Fruit fly (Drosophila melanogaster) whole organism, embryonic: ENCODE results near the gene Bsg.
A peak's percentile ranks its signal among the peaks of the same experiment; 100 is the strongest.

Experiments
- Adf1 ChIP-seq: fragments of 200-800 bp; sonication (Bioruptor generic); IDR thresholded peaks from 2 replicates; pipeline ENCODE4 v1.3.6; 2022; ENCODE audit warnings: missing biosample characterization, missing genetic modification characterization
- Atf3 ChIP-seq: fragments of 200-800 bp; sonication (Bioruptor generic); optimal IDR thresholded peaks from 3 replicates; lab custom pipeline; 2016; ENCODE audit warnings: missing biosample characterization, missing genetic modification characterization
- CG10267 ChIP-seq: fragments of 200-800 bp; sonication (Bioruptor generic); optimal IDR thresholded peaks from 2 replicates; lab custom pipeline; 2018; ENCODE audit warnings: missing biosample characterization, mild to moderate bottlenecking, missing genetic modification characterization, moderate library complexity
- CG12219 ChIP-seq: fragments of 200-800 bp; sonication (Bioruptor generic); optimal IDR thresholded peaks from 3 replicates; lab custom pipeline; 2018; ENCODE audit warnings: missing biosample characterization, mild to moderate bottlenecking, missing genetic modification characterization
- CG12744 ChIP-seq: fragments of 200-800 bp; sonication (Bioruptor generic); optimal IDR thresholded peaks from 2 replicates; lab custom pipeline; 2016; ENCODE audit warnings: missing biosample characterization, missing genetic modification characterization
- CG13894 ChIP-seq: fragments of 200-800 bp; sonication (Bioruptor generic); optimal IDR thresholded peaks from 3 replicates; lab custom pipeline; 2018; ENCODE audit warnings: missing biosample characterization, mild to moderate bottlenecking, missing genetic modification characterization, moderate library complexity
- CG1647 ChIP-seq: fragments of 200-800 bp; sonication (Bioruptor generic); optimal IDR thresholded peaks from 3 replicates; lab custom pipeline; 2016; ENCODE audit warnings: missing biosample characterization, missing genetic modification characterization
- CG16779 ChIP-seq: fragments of 200-800 bp; sonication (Bioruptor generic); IDR thresholded peaks from 2 replicates; pipeline ENCODE4 v1.3.6; 2022; ENCODE audit warnings: missing biosample characterization, missing genetic modification characterization
- CG16863 ChIP-seq: fragments of 200-800 bp; sonication (Bioruptor generic); optimal IDR thresholded peaks from 3 replicates; lab custom pipeline; 2016; ENCODE audit warnings: missing biosample characterization, missing genetic modification characterization
- CG17385 ChIP-seq: fragments of 200-800 bp; sonication (Bioruptor generic); optimal IDR thresholded peaks from 3 replicates; lab custom pipeline; 2018; ENCODE audit warnings: missing biosample characterization, mild to moderate bottlenecking, missing genetic modification characterization
- CG2120 ChIP-seq: fragments of 200-800 bp; sonication (Bioruptor generic); optimal IDR thresholded peaks from 3 replicates; lab custom pipeline; 2016; ENCODE audit warnings: missing biosample characterization, missing genetic modification characterization
- CG2889 ChIP-seq: fragments of 200-800 bp; sonication (Bioruptor generic); IDR thresholded peaks from 3 replicates; pipeline ENCODE4 v1.3.6; 2022; ENCODE audit warnings: missing biosample characterization, missing genetic modification characterization
- CG34376 ChIP-seq: fragments of 200-800 bp; sonication (Bioruptor generic); optimal IDR thresholded peaks from 2 replicates; lab custom pipeline; 2018; ENCODE audit warnings: missing biosample characterization, mild to moderate bottlenecking, missing genetic modification characterization
- CG3838 ChIP-seq: fragments of 200-800 bp; sonication (Bioruptor generic); optimal IDR thresholded peaks from 3 replicates; lab custom pipeline; 2016; ENCODE audit warnings: missing biosample characterization, missing genetic modification characterization
- CG42726 ChIP-seq: fragments of 200-800 bp; sonication (Bioruptor generic); IDR thresholded peaks from 2 replicates; pipeline ENCODE4 v1.3.6; 2022; ENCODE audit warnings: missing biosample characterization, missing genetic modification characterization; ENCODE audit not compliant: partially characterized antibody
- CG6791 ChIP-seq: fragments of 200-800 bp; sonication (Bioruptor generic); IDR thresholded peaks from 3 replicates; pipeline ENCODE4 v1.3.6; 2022; ENCODE audit warnings: missing biosample characterization, missing genetic modification characterization; ENCODE audit not compliant: partially characterized antibody
- CG7357 ChIP-seq: fragments of 200-800 bp; sonication (Bioruptor generic); IDR thresholded peaks from 3 replicates; pipeline ENCODE4 v1.3.6; 2022; ENCODE audit warnings: missing biosample characterization, missing genetic modification characterization
- CG8944 ChIP-seq: fragments of 200-800 bp; sonication (Bioruptor generic); optimal IDR thresholded peaks from 3 replicates; lab custom pipeline; 2016; ENCODE audit warnings: missing biosample characterization, missing genetic modification characterization
- CG9817 ChIP-seq: fragments of 200-800 bp; sonication (Bioruptor generic); optimal IDR thresholded peaks from 2 replicates; lab custom pipeline; 2018; ENCODE audit warnings: missing biosample characterization, mild to moderate bottlenecking, missing genetic modification characterization, moderate library complexity
- Drgx ChIP-seq: fragments of 200-800 bp; sonication (Bioruptor generic); IDR thresholded peaks from 2 replicates; pipeline ENCODE4 v1.3.6; 2022; ENCODE audit warnings: missing biosample characterization, missing genetic modification characterization
- E2f1 ChIP-seq: fragments of 200-800 bp; sonication (Bioruptor generic); IDR thresholded peaks from 2 replicates; pipeline ENCODE4 v1.3.6; 2022; ENCODE audit warnings: missing biosample characterization, missing genetic modification characterization
- ERR ChIP-seq: fragments of 200-800 bp; sonication (Bioruptor generic); optimal IDR thresholded peaks from 2 replicates; lab custom pipeline; 2016; ENCODE audit warnings: missing biosample characterization, missing genetic modification characterization
- Elba2 ChIP-seq: fragments of 200-800 bp; sonication (Bioruptor generic); optimal IDR thresholded peaks from 3 replicates; lab custom pipeline; 2016; ENCODE audit warnings: missing biosample characterization, missing genetic modification characterization
- Fer1 ChIP-seq: fragments of 200-800 bp; sonication (Bioruptor generic); optimal IDR thresholded peaks from 2 replicates; lab custom pipeline; 2017; ENCODE audit warnings: missing biosample characterization, mild to moderate bottlenecking, missing genetic modification characterization
- HmgD ChIP-seq: fragments of 200-800 bp; sonication (Bioruptor generic); optimal IDR thresholded peaks from 3 replicates; lab custom pipeline; 2016; ENCODE audit warnings: missing biosample characterization, missing genetic modification characterization
- Hmr ChIP-seq: fragments of 200-800 bp; sonication (Bioruptor generic); optimal IDR thresholded peaks from 3 replicates; lab custom pipeline; 2017; ENCODE audit warnings: mild to moderate bottlenecking, missing biosample characterization, missing genetic modification reagents, missing genetic modification characterization
- Hr39 ChIP-seq: fragments of >200 bp; optimal IDR thresholded peaks from 2 replicates; lab custom pipeline; 2017
- Jarid2 ChIP-seq: fragments of 200-800 bp; sonication (Bioruptor generic); optimal IDR thresholded peaks from 3 replicates; lab custom pipeline; 2017; ENCODE audit warnings: mild to moderate bottlenecking, missing biosample characterization, missing genetic modification reagents, missing genetic modification characterization
- Kr ChIP-seq: fragments of 200-800 bp; sonication (Bioruptor generic); optimal IDR thresholded peaks from 2 replicates; lab custom pipeline; 2017; ENCODE audit warnings: missing biosample characterization, mild to moderate bottlenecking, missing genetic modification characterization
- Med ChIP-seq: fragments of 200-800 bp; sonication (Bioruptor generic); peaks from one replicate; lab custom pipeline; 2016; ENCODE audit warnings: missing biosample characterization, missing genetic modification characterization, mild to moderate bottlenecking, inconsistent platforms, moderate library complexity
- Meics ChIP-seq: fragments of 200-800 bp; sonication (Bioruptor generic); optimal IDR thresholded peaks from 2 replicates; lab custom pipeline; 2017; ENCODE audit warnings: missing biosample characterization, mild to moderate bottlenecking, missing genetic modification characterization
- NC2α ChIP-seq: fragments of 200-800 bp; sonication (Bioruptor generic); optimal IDR thresholded peaks from 2 replicates; lab custom pipeline; 2016; ENCODE audit warnings: missing biosample characterization, missing genetic modification characterization
- NFAT ChIP-seq: fragments of 200-800 bp; sonication (Bioruptor generic); IDR thresholded peaks from 2 replicates; pipeline ENCODE4 v1.3.6; 2022; ENCODE audit warnings: missing biosample characterization, missing genetic modification characterization
- NfI ChIP-seq: fragments of 200-800 bp; sonication (Bioruptor generic); optimal IDR thresholded peaks from 3 replicates; lab custom pipeline; 2018; ENCODE audit warnings: missing biosample characterization, mild to moderate bottlenecking, missing genetic modification characterization, moderate library complexity
- Sox100B ChIP-seq: fragments of 200-800 bp; sonication (Bioruptor generic); optimal IDR thresholded peaks from 3 replicates; lab custom pipeline; 2018; ENCODE audit warnings: missing biosample characterization, mild to moderate bottlenecking, missing genetic modification characterization
- ara ChIP-seq: fragments of 200-800 bp; sonication (Bioruptor generic); IDR thresholded peaks from 2 replicates; pipeline ENCODE4 v1.3.6; 2022; ENCODE audit warnings: missing biosample characterization, missing genetic modification characterization
- eve ChIP-seq, 2 experiments: fragments of >200 bp; optimal IDR thresholded peaks; 2 replicates each; lab custom pipeline; 2017; ENCODE audit warnings: missing biosample characterization in 2 of 2, missing genetic modification characterization in 2 of 2
- fru ChIP-seq: fragments of >200 bp; optimal IDR thresholded peaks from 2 replicates; lab custom pipeline; 2017
- gem ChIP-seq: fragments of 200-800 bp; sonication (Bioruptor generic); optimal IDR thresholded peaks from 2 replicates; lab custom pipeline; 2019; ENCODE audit warnings: missing biosample characterization, mild to moderate bottlenecking, missing genetic modification characterization, moderate library complexity
- grau ChIP-seq: fragments of 200-800 bp; optimal IDR thresholded peaks from 3 replicates; lab custom pipeline; 2019; ENCODE audit warnings: missing biosample characterization, mild to moderate bottlenecking, missing genetic modification characterization, moderate library complexity
- insv ChIP-seq, 2 experiments: fragments of 200-800 bp; sonication (Bioruptor generic); optimal IDR thresholded peaks; 3 replicates each; lab custom pipeline; 2016 to 2018; ENCODE audit warnings: missing biosample characterization in 2 of 2, missing genetic modification characterization in 2 of 2
- lilli ChIP-seq: fragments of 200-800 bp; sonication (Bioruptor generic); optimal IDR thresholded peaks from 3 replicates; lab custom pipeline; 2016; ENCODE audit warnings: missing biosample characterization, missing genetic modification characterization
- lmd ChIP-seq: fragments of 200-800 bp; sonication (Bioruptor generic); IDR thresholded peaks from 2 replicates; pipeline ENCODE4 v1.3.6; 2022; ENCODE audit warnings: missing biosample characterization, missing genetic modification characterization
- salm ChIP-seq: fragments of 200-800 bp; sonication (Bioruptor generic); optimal IDR thresholded peaks from 2 replicates; lab custom pipeline; 2018; ENCODE audit warnings: missing biosample characterization, mild to moderate bottlenecking, missing genetic modification characterization
- sc ChIP-seq, 3 experiments: fragments of >200 bp in 2 of 3; fragments of 200-800 bp in 1 of 3; sonication (Bioruptor generic) in 1 of 3; optimal IDR thresholded peaks; 2 replicates in 2 of 3; 3 replicates in 1 of 3; lab custom pipeline; 2017; ENCODE audit warnings: mild to moderate bottlenecking in 1 of 3, missing biosample characterization in 1 of 3, missing genetic modification characterization in 1 of 3, missing genetic modification reagents in 1 of 3
- scrt ChIP-seq: fragments of 200-800 bp; sonication (Bioruptor generic); optimal IDR thresholded peaks from 2 replicates; lab custom pipeline; 2018; ENCODE audit warnings: missing biosample characterization, mild to moderate bottlenecking, missing genetic modification characterization, moderate library complexity
- sens ChIP-seq: fragments of 200-800 bp; sonication (Bioruptor generic); peaks from one replicate; lab custom pipeline; 2016; ENCODE audit warnings: missing biosample characterization, missing genetic modification characterization
- sima ChIP-seq: fragments of 200-800 bp; sonication (Bioruptor generic); optimal IDR thresholded peaks from 2 replicates; lab custom pipeline; 2016; ENCODE audit warnings: missing biosample characterization, missing genetic modification characterization
- sisA ChIP-seq: fragments of 200-800 bp; sonication (Bioruptor generic); IDR thresholded peaks from 2 replicates; pipeline ENCODE4 v1.3.6; 2022; ENCODE audit warnings: missing biosample characterization, missing genetic modification characterization
- zen2 ChIP-seq: fragments of 200-800 bp; sonication (Bioruptor generic); IDR thresholded peaks from 3 replicates; pipeline ENCODE4 v1.3.6; 2022; ENCODE audit warnings: missing biosample characterization, missing genetic modification characterization; ENCODE audit not compliant: partially characterized antibody
- zfh2 ChIP-seq: fragments of 200-800 bp; sonication (Bioruptor generic); optimal IDR thresholded peaks from 2 replicates; lab custom pipeline; 2016; ENCODE audit warnings: missing biosample characterization, missing genetic modification characterization

The Bsg gene

DNA sequence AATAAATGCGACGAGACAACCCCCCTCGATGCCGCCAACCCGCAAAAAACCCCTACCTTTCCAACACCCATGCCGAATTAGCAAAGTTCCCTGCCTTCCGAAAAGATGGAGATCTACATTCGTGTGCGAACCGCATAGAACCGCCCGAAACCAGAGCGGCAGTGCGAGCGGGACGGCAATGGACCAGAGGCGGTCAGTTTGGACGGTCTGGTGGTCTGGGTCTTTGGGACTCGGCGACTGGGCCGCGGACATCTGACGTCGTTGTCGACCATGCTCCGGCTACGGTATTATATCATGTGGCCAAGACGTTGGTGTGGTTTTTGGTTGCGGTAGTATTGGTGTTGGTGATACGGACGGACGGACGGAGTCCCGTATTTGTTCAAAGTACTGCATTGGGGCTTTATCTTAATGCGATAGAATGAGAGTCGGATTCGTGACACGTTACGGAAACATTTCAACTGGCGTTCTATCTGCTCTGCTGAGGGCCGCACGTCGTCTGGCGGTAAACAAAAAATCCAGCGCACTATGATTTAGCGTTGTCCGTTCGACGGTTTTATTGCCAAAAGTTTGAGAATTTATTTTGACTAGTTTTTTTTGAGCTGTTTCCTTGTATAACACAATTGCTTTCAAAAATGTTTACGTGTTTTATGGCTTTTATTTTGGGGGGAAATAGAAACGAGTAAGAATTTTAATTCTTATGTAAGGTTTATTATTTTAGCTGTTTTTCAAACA is 3.7 kb downstream of the Bsg start (continued):
- TF ChIP-seq CG7357 (GFP tag; lab: Robert Waterston, UW): no peak
- no peak for TF ChIP-seq CG16863 (GFP tag; lab: Kevin White, UChicago)
- TF ChIP-seq Jarid2 (GFP tag; lab: Kevin White, UChicago): no peak
- TF ChIP-seq CG16779 (GFP tag; lab: Robert Waterston, UW): no peak
- no peak for TF ChIP-seq ara
- no peak for TF ChIP-seq eve (GFP tag; optimal IDR thresholded peaks at IDR 0.05; lab: Kevin White, UChicago)
- TF ChIP-seq Hmr (GFP tag; lab: Kevin White, UChicago): peak; percentile 47
- no peak for TF ChIP-seq sima (GFP tag; lab: Kevin White, UChicago)
- peak; percentile 17 for TF ChIP-seq scrt (GFP tag; lab: Kevin White, UChicago)
- TF ChIP-seq Med (GFP tag; lab: Kevin White, UChicago): peak; percentile 83
- TF ChIP-seq CG1647 (GFP tag; lab: Kevin White, UChicago): no peak
- no peak for TF ChIP-seq Kr (GFP tag; lab: Kevin White, UChicago)
- TF ChIP-seq insv (GFP tag; optimal IDR thresholded peaks at IDR 0.05; lab: Kevin White, UChicago): no peak
- TF ChIP-seq CG2120: peak; percentile 58
- TF ChIP-seq Adf1 (GFP tag; lab: Robert Waterston, UW): peak; percentile 49; the same call in 1 of the 2 replicates
- no peak for TF ChIP-seq CG42726 (GFP tag; lab: Robert Waterston, UW)
- no peak for TF ChIP-seq Fer1
- TF ChIP-seq NfI (GFP tag; lab: Kevin White, UChicago): no peak
- TF ChIP-seq CG8944 (GFP tag; lab: Kevin White, UChicago): no peak
- no peak for TF ChIP-seq sisA
- no peak for TF ChIP-seq salm (tag; lab: Kevin White, UChicago)
- no peak for TF ChIP-seq HmgD (GFP tag; lab: Kevin White, UChicago)
- no peak for TF ChIP-seq NC2α (GFP tag; lab: Kevin White, UChicago)
- peak; percentile 61 for TF ChIP-seq CG13894
- no peak for TF ChIP-seq NFAT (GFP tag; lab: Robert Waterston, UW)
- peak; percentile 74 for TF ChIP-seq CG34376
- TF ChIP-seq sc (optimal IDR thresholded peaks at IDR 0.05; lab: Kevin White, UChicago): no peak
- TF ChIP-seq sc (GFP tag; optimal IDR thresholded peaks at IDR 0.05; lab: Kevin White, UChicago): no peak
- no peak for TF ChIP-seq CG17385 (GFP tag; lab: Kevin White, UChicago)
- no peak for TF ChIP-seq Hr39
- peak; percentile 20 for TF ChIP-seq CG9817 (tag; lab: Kevin White, UChicago)
- no peak for TF ChIP-seq Drgx (GFP tag; lab: Robert Waterston, UW)
- no peak for TF ChIP-seq CG3838
- TF ChIP-seq CG12744 (GFP tag; lab: Kevin White, UChicago): no peak
- TF ChIP-seq Sox100B (GFP tag; lab: Kevin White, UChicago): no peak
- 0 out of 3 replicates have a peak, but pooled peaks have one; percentile 40 for TF ChIP-seq zen2 (GFP tag; lab: Robert Waterston, UW)
- no peak for TF ChIP-seq E2f1 (GFP tag; lab: Robert Waterston, UW)
- TF ChIP-seq ERR (GFP tag; lab: Kevin White, UChicago): no peak
- TF ChIP-seq CG2889 (GFP tag; lab: Robert Waterston, UW): no peak
- peak; percentile 27 for TF ChIP-seq lilli (GFP tag; lab: Kevin White, UChicago)
- TF ChIP-seq zfh2 (GFP tag; lab: Kevin White, UChicago): peak; percentile 29
- 0 out of 2 replicates have a peak, but pooled peaks have one; percentile 28 for TF ChIP-seq lmd
- peak; percentile 85 for TF ChIP-seq sens
- no peak for TF ChIP-seq CG12219 (GFP tag; lab: Kevin White, UChicago)
- no peak for TF ChIP-seq Atf3 (GFP tag; lab: Kevin White, UChicago)
- peak; percentile 2 for TF ChIP-seq grau
- no peak for TF ChIP-seq CG10267 (tag; lab: Kevin White, UChicago)
- TF ChIP-seq CG6791 (GFP tag; lab: Robert Waterston, UW): no peak
- no peak for TF ChIP-seq Meics (GFP tag; lab: Kevin White, UChicago)
- peak; percentile 85 for TF ChIP-seq gem (tag; lab: Kevin White, UChicago)
- no peak for TF ChIP-seq fru (lab: Kevin White, UChicago)
- TF ChIP-seq Elba2: no peak
